Fruit fly (Drosophila melanogaster) whole organism, embryonic: ENCODE results near the gene kel.
A peak's percentile ranks its signal among the peaks of the same experiment; 100 is the strongest.

ENCODE experiments used
- ATbp ChIP-seq: fragments of 200-800 bp; sonication (Bioruptor generic); optimal IDR thresholded peaks from 2 replicates; lab custom pipeline; 2017; ENCODE audit warnings: missing biosample characterization, mild to moderate bottlenecking, missing genetic modification characterization, missing genetic modification reagents
- CG11398 ChIP-seq: fragments of 200-800 bp; sonication (Bioruptor generic); optimal IDR thresholded peaks from 2 replicates; lab custom pipeline; 2016; ENCODE audit warnings: missing biosample characterization, missing genetic modification characterization
- CG11695 ChIP-seq: fragments of 200-800 bp; sonication (Bioruptor generic); IDR thresholded peaks from 3 replicates; pipeline ENCODE4 v1.3.6; 2022; ENCODE audit warnings: missing biosample characterization, missing genetic modification characterization
- CG12155 ChIP-seq: fragments of 200-800 bp; sonication (Bioruptor generic); optimal IDR thresholded peaks from 3 replicates; lab custom pipeline; 2016; ENCODE audit warnings: missing biosample characterization, missing genetic modification characterization
- CG12236 ChIP-seq: fragments of 200-800 bp; sonication (Bioruptor generic); optimal IDR thresholded peaks from 2 replicates; lab custom pipeline; 2016; ENCODE audit warnings: missing biosample characterization, missing genetic modification characterization
- CG12391 ChIP-seq: fragments of 200-800 bp; sonication (Bioruptor generic); optimal IDR thresholded peaks from 3 replicates; lab custom pipeline; 2018; ENCODE audit warnings: missing biosample characterization, mild to moderate bottlenecking, missing genetic modification characterization, moderate library complexity
- CG14965 ChIP-seq: fragments of 200-800 bp; sonication (Bioruptor generic); optimal IDR thresholded peaks from 2 replicates; lab custom pipeline; 2016; ENCODE audit warnings: missing biosample characterization, missing genetic modification characterization, borderline replicate concordance
- CG17359 ChIP-seq: fragments of 200-800 bp; sonication (Bioruptor generic); optimal IDR thresholded peaks from 3 replicates; lab custom pipeline; 2018; ENCODE audit warnings: missing biosample characterization, mild to moderate bottlenecking, missing genetic modification characterization, moderate library complexity
- CG18262 ChIP-seq: fragments of 200-800 bp; optimal IDR thresholded peaks from 3 replicates; lab custom pipeline; 2019; ENCODE audit warnings: missing biosample characterization, mild to moderate bottlenecking, missing genetic modification characterization, moderate library complexity
- CG3163 ChIP-seq: fragments of 200-800 bp; sonication (Bioruptor generic); optimal IDR thresholded peaks from 3 replicates; lab custom pipeline; 2016; ENCODE audit warnings: missing biosample characterization, missing genetic modification characterization
- CG3847 ChIP-seq: fragments of 200-800 bp; sonication (Bioruptor generic); IDR thresholded peaks from 2 replicates; pipeline ENCODE4 v1.3.6; 2022; ENCODE audit warnings: missing biosample characterization, missing genetic modification characterization
- CG4360 ChIP-seq: fragments of 200-800 bp; sonication (Bioruptor generic); IDR thresholded peaks from 2 replicates; pipeline ENCODE4 v1.3.6; 2022; ENCODE audit warnings: missing biosample characterization, missing genetic modification characterization
- CG6765 ChIP-seq: fragments of 200-800 bp; sonication (Bioruptor generic); optimal IDR thresholded peaks from 3 replicates; lab custom pipeline; 2017; ENCODE audit warnings: missing biosample characterization, mild to moderate bottlenecking, missing genetic modification characterization
- CG7839 ChIP-seq: fragments of 200-800 bp; sonication (Bioruptor generic); optimal IDR thresholded peaks from 3 replicates; lab custom pipeline; 2018; ENCODE audit warnings: missing biosample characterization, mild to moderate bottlenecking, missing genetic modification characterization, moderate library complexity
- CG8765 ChIP-seq: fragments of 200-800 bp; sonication (Bioruptor generic); IDR thresholded peaks from 2 replicates; pipeline ENCODE4 v1.3.6; 2022; ENCODE audit warnings: missing biosample characterization, missing genetic modification characterization
- Dbx ChIP-seq: fragments of 200-800 bp; sonication (Bioruptor generic); IDR thresholded peaks from 3 replicates; pipeline ENCODE4 v1.3.6; 2022; ENCODE audit warnings: missing biosample characterization, missing genetic modification characterization
- Doc3 ChIP-seq: fragments of 200-800 bp; sonication (Bioruptor generic); IDR thresholded peaks from 3 replicates; pipeline ENCODE4 v1.3.6; 2022; ENCODE audit warnings: missing biosample characterization, missing genetic modification characterization; ENCODE audit not compliant: partially characterized antibody
- Hmx ChIP-seq: fragments of 200-800 bp; sonication (Bioruptor generic); optimal IDR thresholded peaks from 2 replicates; lab custom pipeline; 2016; ENCODE audit warnings: missing biosample characterization, missing genetic modification characterization
- MESR4 ChIP-seq: fragments of 200-800 bp; sonication (Bioruptor generic); optimal IDR thresholded peaks from 2 replicates; lab custom pipeline; 2018; ENCODE audit warnings: missing biosample characterization, mild to moderate bottlenecking, missing genetic modification characterization, moderate library complexity
- NC2α ChIP-seq: fragments of 200-800 bp; sonication (Bioruptor generic); optimal IDR thresholded peaks from 2 replicates; lab custom pipeline; 2016; ENCODE audit warnings: missing biosample characterization, missing genetic modification characterization
- NfI ChIP-seq: fragments of 200-800 bp; sonication (Bioruptor generic); optimal IDR thresholded peaks from 3 replicates; lab custom pipeline; 2018; ENCODE audit warnings: missing biosample characterization, mild to moderate bottlenecking, missing genetic modification characterization, moderate library complexity
- Oaz ChIP-seq: fragments of 200-800 bp; sonication (Bioruptor generic); IDR thresholded peaks from 2 replicates; pipeline ENCODE4 v1.3.6; 2022; ENCODE audit warnings: missing biosample characterization, missing genetic modification characterization
- Sin3A ChIP-seq: fragments of >200 bp; optimal IDR thresholded peaks from 2 replicates; lab custom pipeline; 2018
- Sry-δ ChIP-seq: fragments of 200-800 bp; sonication (Bioruptor generic); optimal IDR thresholded peaks from 2 replicates; lab custom pipeline; 2016; ENCODE audit warnings: missing biosample characterization, missing genetic modification characterization
- Ssrp ChIP-seq: fragments of 200-800 bp; sonication (Bioruptor generic); optimal IDR thresholded peaks from 2 replicates; lab custom pipeline; 2018; ENCODE audit warnings: missing biosample characterization, mild to moderate bottlenecking, missing genetic modification characterization, moderate library complexity
- Stat92E ChIP-seq, 3 experiments: fragments of >200 bp in 2 of 3; fragments of 200-800 bp in 1 of 3; sonication (Bioruptor generic) in 1 of 3; optimal IDR thresholded peaks; 2 replicates each; lab custom pipeline; 2017 to 2019; ENCODE audit warnings: missing biosample characterization in 3 of 3, missing genetic modification characterization in 3 of 3, mild to moderate bottlenecking in 1 of 3, moderate library complexity in 1 of 3
- ara ChIP-seq: fragments of 200-800 bp; sonication (Bioruptor generic); IDR thresholded peaks from 2 replicates; pipeline ENCODE4 v1.3.6; 2022; ENCODE audit warnings: missing biosample characterization, missing genetic modification characterization
- bbx ChIP-seq: fragments of 200-800 bp; sonication (Bioruptor generic); IDR thresholded peaks from 2 replicates; pipeline ENCODE4 v1.3.6; 2022; ENCODE audit warnings: missing biosample characterization, missing genetic modification characterization; ENCODE audit not compliant: partially characterized antibody
- chn ChIP-seq: fragments of 200-800 bp; sonication (Bioruptor generic); optimal IDR thresholded peaks from 2 replicates; lab custom pipeline; 2016; ENCODE audit warnings: missing biosample characterization, missing genetic modification characterization
- crc ChIP-seq: fragments of 200-800 bp; sonication (Bioruptor generic); optimal IDR thresholded peaks from 2 replicates; lab custom pipeline; 2016; ENCODE audit warnings: missing biosample characterization, missing genetic modification characterization
- dan ChIP-seq: fragments of 200-800 bp; sonication (Bioruptor generic); IDR thresholded peaks from 2 replicates; pipeline ENCODE4 v1.3.6; 2022; ENCODE audit warnings: missing biosample characterization, missing genetic modification characterization
- dati ChIP-seq: fragments of 200-800 bp; sonication (Bioruptor generic); IDR thresholded peaks from 2 replicates; pipeline ENCODE4 v1.3.6; 2022; ENCODE audit warnings: missing biosample characterization, missing genetic modification characterization
- dimm ChIP-seq: fragments of 200-800 bp; sonication (Bioruptor generic); IDR thresholded peaks from 2 replicates; pipeline ENCODE4 v1.3.6; 2022; ENCODE audit warnings: missing biosample characterization, missing genetic modification characterization
- en ChIP-seq: fragments of 200-800 bp; sonication (Bioruptor generic); optimal IDR thresholded peaks from 2 replicates; lab custom pipeline; 2016; ENCODE audit warnings: missing biosample characterization, missing genetic modification characterization
- fd102C ChIP-seq: fragments of 200-800 bp; sonication (Bioruptor generic); optimal IDR thresholded peaks from 2 replicates; lab custom pipeline; 2018; ENCODE audit warnings: missing biosample characterization, mild to moderate bottlenecking, missing genetic modification characterization, moderate library complexity
- gcm2 ChIP-seq: fragments of 200-800 bp; sonication (Bioruptor generic); optimal IDR thresholded peaks from 2 replicates; lab custom pipeline; 2016; ENCODE audit warnings: missing biosample characterization, missing genetic modification characterization
- ind ChIP-seq: fragments of 200-800 bp; sonication (Bioruptor generic); optimal IDR thresholded peaks from 3 replicates; lab custom pipeline; 2016; ENCODE audit warnings: missing biosample characterization, missing genetic modification characterization
- insv ChIP-seq, 2 experiments: fragments of 200-800 bp; sonication (Bioruptor generic); optimal IDR thresholded peaks; 3 replicates each; lab custom pipeline; 2016 to 2018; ENCODE audit warnings: missing biosample characterization in 2 of 2, missing genetic modification characterization in 2 of 2
- lab ChIP-seq: fragments of 200-800 bp; sonication (Bioruptor generic); optimal IDR thresholded peaks from 3 replicates; lab custom pipeline; 2017; ENCODE audit warnings: missing biosample characterization, missing genetic modification characterization, mild to moderate bottlenecking, moderate library complexity, missing genetic modification reagents
- lov ChIP-seq, 2 experiments: fragments of 200-800 bp in 1 of 2; fragments of >200 bp in 1 of 2; sonication (Bioruptor generic) in 1 of 2; IDR thresholded peaks in 1 of 2; optimal IDR thresholded peaks in 1 of 2; 2 replicates in 1 of 2; 3 replicates in 1 of 2; pipeline versions ENCODE4 v1.3.6 to Lab custom; 2017 to 2022; ENCODE audit warnings: missing biosample characterization in 1 of 2, missing genetic modification characterization in 1 of 2
- luna ChIP-seq: fragments of 200-800 bp; sonication (Bioruptor generic); optimal IDR thresholded peaks from 2 replicates; lab custom pipeline; 2016; ENCODE audit warnings: missing biosample characterization, missing genetic modification characterization
- maf-S ChIP-seq: fragments of 200-800 bp; sonication (Bioruptor generic); optimal IDR thresholded peaks from 2 replicates; lab custom pipeline; 2016; ENCODE audit warnings: missing biosample characterization, missing genetic modification characterization
- mirr ChIP-seq: fragments of 200-800 bp; sonication (Bioruptor generic); optimal IDR thresholded peaks from 3 replicates; lab custom pipeline; 2018; ENCODE audit warnings: missing biosample characterization, mild to moderate bottlenecking, missing genetic modification characterization
- org-1 ChIP-seq: fragments of 200-800 bp; sonication (Bioruptor generic); optimal IDR thresholded peaks from 2 replicates; lab custom pipeline; 2017; ENCODE audit warnings: missing biosample characterization, missing genetic modification characterization
- shn ChIP-seq: fragments of 200-800 bp; sonication (Bioruptor generic); optimal IDR thresholded peaks from 3 replicates; lab custom pipeline; 2016; ENCODE audit warnings: missing biosample characterization, missing genetic modification characterization
- slou ChIP-seq: fragments of 200-800 bp; sonication (Bioruptor generic); optimal IDR thresholded peaks from 3 replicates; lab custom pipeline; 2016; ENCODE audit warnings: missing biosample characterization, missing genetic modification characterization
- tll ChIP-seq, 2 experiments: fragments of 200-800 bp in 1 of 2; fragments of >200 bp in 1 of 2; sonication (Bioruptor generic) in 1 of 2; optimal IDR thresholded peaks; 2 replicates each; lab custom pipeline; 2017 to 2019; ENCODE audit warnings: missing biosample characterization in 2 of 2, missing genetic modification characterization in 2 of 2, mild to moderate bottlenecking in 1 of 2, moderate library complexity in 1 of 2
- tx ChIP-seq: fragments of 200-800 bp; sonication (Bioruptor generic); optimal IDR thresholded peaks from 2 replicates; lab custom pipeline; 2016; ENCODE audit warnings: missing biosample characterization, missing genetic modification characterization
- vnd ChIP-seq: fragments of 200-800 bp; sonication (Bioruptor generic); IDR thresholded peaks from 3 replicates; pipeline ENCODE4 v1.3.6; 2022; ENCODE audit warnings: missing biosample characterization, missing genetic modification characterization; ENCODE audit not compliant: partially characterized antibody

kel gene

dm6 chr2L:18151134-18151825 lies 13.4 kb upstream of the kel start (continued):
- TF ChIP-seq CG8765 (GFP tag; lab: Robert Waterston, UW) (peak; percentile 56; the same call in 1 of the 2 replicates), CG3847 (GFP tag; lab: Robert Waterston, UW) (peak; percentile 71), CG7839 (tag; lab: Kevin White, UChicago) (peak; percentile 35), Stat92E (GFP tag; optimal IDR thresholded peaks at IDR 0.05; lab: Kevin White, UChicago) (peak in 1 of 3 experiments; percentile 100), Sin3A (lab: Kevin White, UChicago) (no peak), luna (GFP tag; lab: Kevin White, UChicago) (no peak), bbx (GFP tag; lab: Robert Waterston, UW) (peak; percentile 59), tx (GFP tag; lab: Kevin White, UChicago) (peak; percentile 56), gcm2 (GFP tag; lab: Kevin White, UChicago) (peak; percentile 13), lov (optimal IDR thresholded peaks at IDR 0.05; lab: Kevin White, UChicago) (no peak), lov (GFP tag; IDR thresholded peaks at IDR 0.05; lab: Robert Waterston, UW) (peak; percentile 69; the same call in 1 of the 3 replicates), CG6765 (GFP tag; lab: Kevin White, UChicago) (no peak), Hmx (GFP tag; lab: Kevin White, UChicago) (no peak), CG4360 (GFP tag; lab: Robert Waterston, UW) (peak; percentile 100), tll (GFP tag; optimal IDR thresholded peaks at IDR 0.05; lab: Kevin White, UChicago) (peak in 1 of 2 experiments; percentile 35), slou (no peak), ind (GFP tag; lab: Kevin White, UChicago) (peak; percentile 58), mirr (GFP tag; lab: Kevin White, UChicago) (no peak), CG18262 (tag; lab: Kevin White, UChicago) (peak; percentile 56), NfI (peak; percentile 14), CG3163 (GFP tag; lab: Kevin White, UChicago) (peak; percentile 39), Oaz (GFP tag; lab: Robert Waterston, UW) (peak; percentile 46; the same call in 1 of the 2 replicates), org-1 (GFP tag; lab: Kevin White, UChicago) (no peak), MESR4 (GFP tag; lab: Kevin White, UChicago) (no peak), CG12236 (GFP tag; lab: Kevin White, UChicago) (peak; percentile 1), CG11398 (GFP tag; lab: Kevin White, UChicago) (peak; percentile 39), en (GFP tag; lab: Kevin White, UChicago) (no peak), Sry-δ (peak; percentile 7), vnd (no peak), ATbp (GFP tag; lab: Kevin White, UChicago) (no peak), CG12155 (GFP tag; lab: Kevin White, UChicago) (peak; percentile 45), Doc3 (GFP tag; lab: Robert Waterston, UW) (no peak), lab (GFP tag; lab: Kevin White, UChicago) (no peak), CG12391 (tag; lab: Kevin White, UChicago) (no peak), shn (GFP tag; lab: Kevin White, UChicago) (peak; percentile 64), ara (GFP tag; lab: Robert Waterston, UW) (peak; percentile 35; the same call in 1 of the 2 replicates), NC2α (GFP tag; lab: Kevin White, UChicago) (no peak), CG17359 (tag; lab: Kevin White, UChicago) (peak; percentile 30), insv (GFP tag; optimal IDR thresholded peaks at IDR 0.05; lab: Kevin White, UChicago) (no peak), chn (GFP tag; lab: Kevin White, UChicago) (peak; percentile 60), fd102C (GFP tag; lab: Kevin White, UChicago) (no peak), maf-S (GFP tag; lab: Kevin White, UChicago) (peak; percentile 13), CG14965 (no peak), Dbx (GFP tag; lab: Robert Waterston, UW) (peak; percentile 73), dati (GFP tag; lab: Robert Waterston, UW) (no peak), CG11695 (peak; percentile 24; the same call in 1 of the 3 replicates), dan (GFP tag; lab: Robert Waterston, UW) (no peak), dimm (GFP tag; lab: Robert Waterston, UW) (no peak), crc (GFP tag; lab: Kevin White, UChicago) (peak; percentile 7), Ssrp (tag; lab: Kevin White, UChicago) (peak; percentile 34)
